Fruit fly (Drosophila melanogaster): ENCODE measurements around the gene CG32655.
A peak's percentile ranks its signal among the peaks of the same experiment; 100 is the strongest.

The CG32655 gene

DNA sequence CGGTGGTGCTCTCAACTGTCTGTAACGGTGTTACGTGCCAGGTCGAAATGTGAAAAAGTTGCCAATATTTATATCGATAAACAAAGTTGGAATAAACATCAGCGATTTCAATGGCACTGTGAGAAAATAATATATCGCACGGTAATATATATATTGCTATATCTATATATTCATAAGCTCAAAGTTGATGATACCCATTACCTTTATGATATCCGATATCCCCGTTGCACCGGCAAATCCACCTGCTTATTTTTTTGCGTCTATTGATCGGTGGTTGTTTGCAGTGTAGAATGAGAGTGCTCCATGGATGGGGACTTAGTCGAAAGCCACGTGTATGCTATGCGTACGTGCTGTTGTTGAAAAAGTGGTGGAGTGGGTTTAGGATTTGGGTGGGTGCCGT, 5.4 kb upstream of the CG32655 start (continued):
- peak; percentile 12 for TF ChIP-seq CG10209 (GFP tag; optimal IDR thresholded peaks at IDR 0.05)
- TF ChIP-seq CG11093 (GFP tag; IDR thresholded peaks at IDR 0.05), result 0 out of 3 replicates have a peak, but pooled peaks have one; percentile 18
- peak; percentile 23 for TF ChIP-seq Xbp1 (GFP tag; optimal IDR thresholded peaks at IDR 0.05)
- TF ChIP-seq CG8924 (tag; optimal IDR thresholded peaks at IDR 0.05), result peak; percentile 10
- peak; percentile 23 for TF ChIP-seq nmo (GFP tag; optimal IDR thresholded peaks at IDR 0.05)
- TF ChIP-seq ap (GFP tag; IDR thresholded peaks at IDR 0.05), result 0 out of 2 replicates have a peak, but pooled peaks have one; percentile 7
- TF ChIP-seq tin (GFP tag; optimal IDR thresholded peaks at IDR 0.05), result peak; percentile 19
- 0 out of 2 replicates have a peak, but pooled peaks have one; percentile 23 for TF ChIP-seq H2.0 (GFP tag; IDR thresholded peaks at IDR 0.05)
- peak; percentile 63 for TF ChIP-seq Sox102F (GFP tag; optimal IDR thresholded peaks at IDR 0.05)
- TF ChIP-seq al (GFP tag; IDR thresholded peaks at IDR 0.05), result no peak
- TF ChIP-seq CG2712 (tag; optimal IDR thresholded peaks at IDR 0.05), result peak; percentile 51
- 0 out of 3 replicates have a peak, but pooled peaks have one; percentile 40 for TF ChIP-seq otp (GFP tag; IDR thresholded peaks at IDR 0.05)
- no peak for TF ChIP-seq Antp (GFP tag; optimal IDR thresholded peaks at IDR 0.05)
- peak; percentile 17 for TF ChIP-seq CG6765 (GFP tag; optimal IDR thresholded peaks at IDR 0.05)
- TF ChIP-seq dmrt11E (tag; optimal IDR thresholded peaks at IDR 0.05), result peak; percentile 7
- 0 out of 2 replicates have a peak, but pooled peaks have one; percentile 28 for TF ChIP-seq CG6689 (GFP tag; IDR thresholded peaks at IDR 0.05)
- peak; percentile 1 for TF ChIP-seq bab2 (GFP tag; optimal IDR thresholded peaks at IDR 0.05)
- TF ChIP-seq jumu (GFP tag; optimal IDR thresholded peaks at IDR 0.05), result no peak
- peak; percentile 20 for TF ChIP-seq CG14710 (tag; optimal IDR thresholded peaks at IDR 0.05)

DNA sequence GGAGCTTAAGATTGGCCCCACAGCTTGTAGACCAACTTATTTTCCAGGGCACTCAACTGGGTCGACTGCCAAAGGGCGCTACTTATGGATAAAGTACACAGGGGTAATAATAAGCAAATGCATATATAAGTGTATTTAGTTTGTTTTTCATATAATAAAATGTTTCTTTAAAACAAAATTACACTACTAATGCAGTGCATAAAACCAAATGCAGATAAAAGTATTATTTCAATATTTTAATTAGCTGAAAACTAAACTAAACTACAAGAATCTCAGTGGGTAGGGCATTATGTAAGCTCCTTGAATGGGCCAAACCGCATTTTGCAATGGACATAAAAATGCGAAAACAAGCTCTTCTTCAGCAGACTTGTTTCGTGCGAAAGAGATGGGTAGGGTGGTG, 3.8 kb upstream of the CG32655 start:
- TF ChIP-seq peb (GFP tag; IDR thresholded peaks at IDR 0.05) (no peak), Dfd (GFP tag; optimal IDR thresholded peaks at IDR 0.05) (no peak), scrt (GFP tag; optimal IDR thresholded peaks at IDR 0.05) (no peak), Hr39 (optimal IDR thresholded peaks at IDR 0.05) (no peak), ci (GFP tag; IDR thresholded peaks at IDR 0.05) (no peak), CG18599 (GFP tag; optimal IDR thresholded peaks at IDR 0.05) (no peak), CG10462 (GFP tag; optimal IDR thresholded peaks at IDR 0.05) (no peak), CG15011 (GFP tag; optimal IDR thresholded peaks at IDR 0.05) (no peak), CG13624 (GFP tag; optimal IDR thresholded peaks at IDR 0.05) (no peak), CG30431 (GFP tag; optimal IDR thresholded peaks at IDR 0.05) (no peak), bab2 (GFP tag; optimal IDR thresholded peaks at IDR 0.05) (no peak), CG17802 (tag; optimal IDR thresholded peaks at IDR 0.05) (no peak), CG1233 (GFP tag; optimal IDR thresholded peaks at IDR 0.05) (no peak), cad (GFP tag; optimal IDR thresholded peaks at IDR 0.05) (no peak), shn (GFP tag; optimal IDR thresholded peaks at IDR 0.05) (no peak), CG17186 (GFP tag; optimal IDR thresholded peaks at IDR 0.05) (no peak), chm (GFP tag; IDR thresholded peaks at IDR 0.05) (no peak), CG15269 (tag; optimal IDR thresholded peaks at IDR 0.05) (no peak), usp (GFP tag; optimal IDR thresholded peaks at IDR 0.05) (no peak), CG11696 (GFP tag; IDR thresholded peaks at IDR 0.05) (no peak)

DNA sequence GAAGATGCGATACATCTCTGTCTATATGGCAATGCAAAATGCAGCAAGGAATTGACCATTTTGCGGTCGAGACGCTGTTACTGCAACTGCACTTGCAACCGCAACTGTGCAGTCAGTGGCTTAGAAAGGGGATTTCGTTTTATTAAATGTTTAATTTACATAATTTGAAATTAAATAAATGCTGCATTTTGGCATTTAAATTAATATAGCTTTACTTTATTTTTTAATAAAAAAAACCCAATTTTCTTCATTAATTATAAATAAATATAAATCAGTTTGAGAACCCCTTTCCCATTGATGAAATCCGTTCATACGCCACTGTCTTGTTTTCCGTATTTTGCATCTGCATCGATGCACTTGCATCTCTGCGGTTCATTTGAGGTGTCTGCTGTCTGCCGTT, 7.7 kb downstream of the CG32655 start:
- TF ChIP-seq so (GFP tag; IDR thresholded peaks at IDR 0.05) (no peak), Drgx (GFP tag; IDR thresholded peaks at IDR 0.05) (peak; percentile 35; the same call in 1 of the 2 replicates), sob (GFP tag; IDR thresholded peaks at IDR 0.05) (no peak), fd102C (GFP tag; optimal IDR thresholded peaks at IDR 0.05) (no peak), CG8359 (GFP tag; optimal IDR thresholded peaks at IDR 0.05; ENCODE audit: borderline replicate concordance) (no peak), nom (GFP tag; optimal IDR thresholded peaks at IDR 0.05) (peak; percentile 17), H15 (GFP tag; IDR thresholded peaks at IDR 0.05) (no peak), CG1233 (GFP tag; optimal IDR thresholded peaks at IDR 0.05) (no peak), emc (GFP tag; optimal IDR thresholded peaks at IDR 0.05) (no peak), CG8290 (GFP tag; optimal IDR thresholded peaks at IDR 0.05) (no peak), CG8290 (tag; optimal IDR thresholded peaks at IDR 0.05) (no peak), B-H2 (GFP tag; optimal IDR thresholded peaks at IDR 0.05) (no peak), danr (GFP tag; IDR thresholded peaks at IDR 0.05) (no peak)

Measured in whole organism, embryonic.